Worm (Caenorhabditis elegans) whole organism, L4/young adult: ENCODE data around the gene wdfy-3.

Experiments
- W03F9.2 ChIP-seq: fragments of 150-350 bp; optimal IDR thresholded peaks from 2 replicates; lab custom pipeline; 2014; ENCODE audit warnings: missing biosample characterization, missing genetic modification characterization
- him-1 ChIP-seq: sonication (generic microtip); optimal IDR thresholded peaks from 2 replicates; lab custom pipeline; 2016; ENCODE audit warnings: missing genotype, missing genetic modification reagents, missing genetic modification characterization, missing compliant biosample characterization

DNA sequence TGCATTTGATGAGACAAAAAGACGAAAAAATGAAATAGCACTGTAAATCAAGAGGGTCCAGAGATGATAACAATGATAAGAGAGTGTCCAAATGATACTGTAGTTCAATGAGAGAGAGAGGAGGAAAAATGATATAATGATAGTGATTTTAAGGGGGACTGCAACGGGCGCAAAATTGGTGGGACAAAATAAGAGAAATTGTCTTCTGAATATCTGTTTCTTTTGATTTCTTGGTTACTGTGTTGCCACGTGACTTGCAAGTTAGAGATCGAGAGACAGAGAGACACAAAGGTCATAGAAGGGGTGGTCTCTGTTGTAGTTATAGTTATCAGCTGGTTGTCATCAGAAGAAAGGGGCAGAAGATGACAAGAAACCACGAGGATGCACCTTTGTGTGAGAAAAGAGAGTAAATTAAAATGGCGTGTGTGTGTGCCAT lies 62.8 kb downstream of the wdfy-3 start:
- TF ChIP-seq W03F9.2 (tag; lab: Kevin White, UChicago) = no peak
- TF ChIP-seq him-1 (tag; lab: Kevin White, UChicago) = no peak
